Worm (Caenorhabditis elegans) whole organism, young adult: Measurements from ENCODE around the gene C04C3.7.

ENCODE experiments used
- C06A6.2 ChIP-seq: fragments of 200-800 bp; sonication (Bioruptor generic); conservative IDR thresholded peaks from 2 replicates; pipeline ENCODE4 v1.3.6; 2022; ENCODE audit warnings: missing genetic modification characterization, missing compliant biosample characterization
- F22D6.2 ChIP-seq: sonication (generic microtip); optimal IDR thresholded peaks from 2 replicates; lab custom pipeline; 2016; ENCODE audit warnings: mild to moderate bottlenecking, missing genetic modification characterization, missing compliant biosample characterization
- F57A8.1 ChIP-seq: fragments of 200-800 bp; sonication (Bioruptor generic); optimal IDR thresholded peaks from 2 replicates; lab custom pipeline; 2018; ENCODE audit warnings: mild to moderate bottlenecking, missing genetic modification characterization, moderate library complexity, missing compliant biosample characterization
- K11D2.4 ChIP-seq: fragments of 200-800 bp; sonication (Bioruptor generic); IDR thresholded peaks from 2 replicates; pipeline ENCODE4 v1.3.6; 2022; ENCODE audit warnings: missing genetic modification reagents, missing genetic modification characterization, missing compliant biosample characterization
- K12H6.12 ChIP-seq: fragments of 200-800 bp; sonication (Bioruptor generic); optimal IDR thresholded peaks from 2 replicates; lab custom pipeline; 2018; ENCODE audit warnings: mild to moderate bottlenecking, missing genetic modification characterization, missing compliant biosample characterization
- T26A5.8 ChIP-seq: sonication (generic microtip); optimal IDR thresholded peaks from 2 replicates; lab custom pipeline; 2016; ENCODE audit warnings: missing genetic modification characterization, missing compliant biosample characterization
- Y53F4B.3 ChIP-seq: fragments of 200-800 bp; sonication (Bioruptor generic); IDR thresholded peaks from 2 replicates; pipeline ENCODE4 v1.3.6; 2022; ENCODE audit warnings: missing genetic modification reagents, missing genetic modification characterization, missing compliant biosample characterization
- Y53G8AR.9 ChIP-seq: fragments of 200-800 bp; sonication (Bioruptor generic); conservative IDR thresholded peaks from 2 replicates; pipeline ENCODE4 v1.3.6; 2022; ENCODE audit warnings: missing genetic modification reagents, missing genetic modification characterization, missing compliant biosample characterization
- akir-1 ChIP-seq: fragments of 200-800 bp; sonication (Bioruptor generic); optimal IDR thresholded peaks from 2 replicates; lab custom pipeline; 2018; ENCODE audit warnings: mild to moderate bottlenecking, missing genetic modification characterization, moderate library complexity, missing compliant biosample characterization
- aptf-3 ChIP-seq: fragments of 200-800 bp; sonication (Bioruptor generic); IDR thresholded peaks from 2 replicates; pipeline ENCODE4 v1.3.6; 2022; ENCODE audit warnings: missing genetic modification characterization, missing compliant biosample characterization
- athp-1 ChIP-seq: sonication (generic microtip); optimal IDR thresholded peaks from 2 replicates; lab custom pipeline; 2017; ENCODE audit warnings: mild to moderate bottlenecking, missing genetic modification characterization, missing compliant biosample characterization
- attf-3 ChIP-seq: fragments of 200-800 bp; sonication (Bioruptor generic); conservative IDR thresholded peaks from 2 replicates; pipeline ENCODE4 v1.3.6; 2022; ENCODE audit warnings: missing genetic modification reagents, missing genetic modification characterization, missing compliant biosample characterization
- bed-2 ChIP-seq: fragments of 200-800 bp; sonication (Bioruptor generic); IDR thresholded peaks from 2 replicates; pipeline ENCODE4 v1.3.6; 2022; ENCODE audit warnings: missing genetic modification reagents, missing genetic modification characterization, missing compliant biosample characterization
- ceh-100 ChIP-seq: fragments of 200-800 bp; sonication (Bioruptor generic); IDR thresholded peaks from 2 replicates; pipeline ENCODE4 v1.3.6; 2022; ENCODE audit warnings: missing genetic modification reagents, missing genetic modification characterization, missing compliant biosample characterization
- chd-7 ChIP-seq: sonication (generic microtip); optimal IDR thresholded peaks from 2 replicates; lab custom pipeline; 2016; ENCODE audit warnings: mild to moderate bottlenecking, missing genetic modification characterization, moderate library complexity, missing compliant biosample characterization
- dpff-1 ChIP-seq: sonication (generic microtip); optimal IDR thresholded peaks from 2 replicates; lab custom pipeline; 2017; ENCODE audit warnings: mild to moderate bottlenecking, missing genetic modification characterization, missing compliant biosample characterization
- efl-1 ChIP-seq: fragments of 150-350 bp; optimal IDR thresholded peaks from 2 replicates; lab custom pipeline; 2014; ENCODE audit warnings: missing biosample characterization, missing genetic modification reagents, missing genetic modification characterization
- egl-44 ChIP-seq: fragments of 200-800 bp; sonication (Bioruptor generic); IDR thresholded peaks from 2 replicates; pipeline ENCODE4 v1.3.6; 2022; ENCODE audit warnings: missing genetic modification reagents, missing genetic modification characterization, missing compliant biosample characterization
- egrh-3 ChIP-seq: fragments of 200-800 bp; sonication (Bioruptor generic); IDR thresholded peaks from 2 replicates; pipeline ENCODE4 v1.3.6; 2022; ENCODE audit warnings: missing genetic modification reagents, missing genetic modification characterization, missing compliant biosample characterization
- ekl-4 ChIP-seq: fragments of 200-800 bp; sonication (Bioruptor generic); IDR thresholded peaks from 2 replicates; pipeline ENCODE4 v1.3.6; 2022; ENCODE audit warnings: missing genetic modification reagents, missing genetic modification characterization, missing compliant biosample characterization
- fkh-3 ChIP-seq: sonication (generic microtip); optimal IDR thresholded peaks from 2 replicates; lab custom pipeline; 2016; ENCODE audit warnings: mild to moderate bottlenecking, missing genetic modification characterization, missing compliant biosample characterization
- hmg-20 ChIP-seq: fragments of 200-800 bp; sonication (Bioruptor generic); IDR thresholded peaks from 2 replicates; pipeline ENCODE4 v1.3.6; 2022; ENCODE audit warnings: missing genetic modification reagents, missing genetic modification characterization, missing compliant biosample characterization
- let-607 ChIP-seq, 2 experiments: fragments of 200-800 bp in 1 of 2; sonication (Bioruptor generic) in 1 of 2; sonication (generic microtip) in 1 of 2; optimal IDR thresholded peaks; 2 replicates each; lab custom pipeline; 2016 to 2018; ENCODE audit warnings: mild to moderate bottlenecking in 2 of 2, missing compliant biosample characterization in 2 of 2, missing genetic modification characterization in 2 of 2, moderate library complexity in 2 of 2, missing genotype in 1 of 2
- lin-26 ChIP-seq: fragments of 200-800 bp; sonication (Bioruptor generic); IDR thresholded peaks from 2 replicates; pipeline ENCODE4 v1.3.6; 2022; ENCODE audit warnings: missing genetic modification reagents, missing genetic modification characterization, missing compliant biosample characterization
- lsl-1 ChIP-seq: fragments of 200-800 bp; sonication (Bioruptor generic); optimal IDR thresholded peaks from 2 replicates; lab custom pipeline; 2018; ENCODE audit warnings: mild to moderate bottlenecking, missing genetic modification characterization, moderate library complexity, missing compliant biosample characterization
- madf-10 ChIP-seq: sonication (generic microtip); optimal IDR thresholded peaks from 2 replicates; lab custom pipeline; 2016; ENCODE audit warnings: mild to moderate bottlenecking, missing genetic modification characterization, missing compliant biosample characterization
- nfyb-1 ChIP-seq: fragments of 200-800 bp; sonication (Bioruptor generic); IDR thresholded peaks from 2 replicates; pipeline ENCODE4 v1.3.6; 2022; ENCODE audit warnings: missing genetic modification reagents, missing genetic modification characterization, missing compliant biosample characterization
- nhr-120 ChIP-seq: fragments of 200-800 bp; sonication (Bioruptor generic); IDR thresholded peaks from 2 replicates; pipeline ENCODE4 v1.3.6; 2022; ENCODE audit warnings: missing genetic modification characterization, missing compliant biosample characterization
- nhr-179 ChIP-seq: sonication (generic microtip); optimal IDR thresholded peaks from 2 replicates; lab custom pipeline; 2016; ENCODE audit warnings: mild to moderate bottlenecking, missing genetic modification characterization, missing compliant biosample characterization
- nhr-27 ChIP-seq: fragments of 200-800 bp; sonication (Bioruptor generic); optimal IDR thresholded peaks from 2 replicates; lab custom pipeline; 2018; ENCODE audit warnings: mild to moderate bottlenecking, missing genetic modification characterization, moderate library complexity, missing compliant biosample characterization
- nhr-80 ChIP-seq: sonication (generic microtip); optimal IDR thresholded peaks from 2 replicates; lab custom pipeline; 2016; ENCODE audit warnings: missing genetic modification characterization, missing compliant biosample characterization
- repo-1 ChIP-seq: sonication (generic microtip); optimal IDR thresholded peaks from 2 replicates; lab custom pipeline; 2017; ENCODE audit warnings: mild to moderate bottlenecking, missing genetic modification characterization, missing compliant biosample characterization
- sdz-38 ChIP-seq: sonication (generic microtip); optimal IDR thresholded peaks from 2 replicates; lab custom pipeline; 2016; ENCODE audit warnings: missing genotype, missing genetic modification characterization, missing compliant biosample characterization
- sea-2 ChIP-seq: fragments of 200-800 bp; sonication (Bioruptor generic); IDR thresholded peaks from 2 replicates; pipeline ENCODE4 v1.3.6; 2022; ENCODE audit warnings: missing genetic modification characterization, missing compliant biosample characterization
- snpc-1.3 ChIP-seq: sonication (generic microtip); optimal IDR thresholded peaks from 2 replicates; lab custom pipeline; 2017; ENCODE audit warnings: missing genetic modification characterization, mild to moderate bottlenecking, missing compliant biosample characterization, antibody characterized with exemption, moderate library complexity, missing genotype, missing genetic modification reagents; ENCODE audit not compliant: insufficient read depth
- snpc-4 ChIP-seq, 5 experiments: fragments of 150-350 bp in 1 of 5; sonication (generic microtip) in 4 of 5; optimal IDR thresholded peaks; 2 replicates each; lab custom pipeline; 2014 to 2018; ENCODE audit warnings: missing genetic modification characterization in 5 of 5, missing biosample characterization in 3 of 5, antibody characterized with exemption in 2 of 5, mild to moderate bottlenecking in 2 of 5, missing compliant biosample characterization in 2 of 5, missing genotype in 2 of 5, moderate library complexity in 2 of 5, missing genetic modification reagents in 1 of 5
- tbp1 ChIP-seq: fragments of 200-800 bp; sonication (Bioruptor generic); optimal IDR thresholded peaks from 2 replicates; lab custom pipeline; 2018; ENCODE audit warnings: mild to moderate bottlenecking, missing genetic modification characterization, missing compliant biosample characterization
- tbx-9 ChIP-seq: sonication (generic microtip); optimal IDR thresholded peaks from 2 replicates; lab custom pipeline; 2016; ENCODE audit warnings: borderline replicate concordance, missing genetic modification characterization, inconsistent platforms, missing compliant biosample characterization
- tlf-1 ChIP-seq: fragments of 200-800 bp; sonication (Bioruptor generic); optimal IDR thresholded peaks from 2 replicates; lab custom pipeline; 2018; ENCODE audit warnings: mild to moderate bottlenecking, missing genetic modification characterization, missing compliant biosample characterization
- unc-62 ChIP-seq: fragments of 150-350 bp; optimal IDR thresholded peaks from 2 replicates; lab custom pipeline; 2014; ENCODE audit warnings: missing biosample characterization, missing genetic modification reagents, missing genetic modification characterization
- zim-3 ChIP-seq: sonication (generic microtip); optimal IDR thresholded peaks from 2 replicates; lab custom pipeline; 2017; ENCODE audit warnings: mild to moderate bottlenecking, missing genetic modification characterization, moderate library complexity, missing compliant biosample characterization
- ztf-25 ChIP-seq: fragments of 200-800 bp; sonication (Bioruptor generic); IDR thresholded peaks from 2 replicates; pipeline ENCODE4 v1.3.6; 2022; ENCODE audit warnings: missing genetic modification reagents, missing genetic modification characterization, missing compliant biosample characterization
- ztf-26 ChIP-seq: sonication (generic microtip); optimal IDR thresholded peaks from 2 replicates; lab custom pipeline; 2017; ENCODE audit warnings: missing genetic modification characterization, missing compliant biosample characterization

Gene C04C3.7

DNA sequence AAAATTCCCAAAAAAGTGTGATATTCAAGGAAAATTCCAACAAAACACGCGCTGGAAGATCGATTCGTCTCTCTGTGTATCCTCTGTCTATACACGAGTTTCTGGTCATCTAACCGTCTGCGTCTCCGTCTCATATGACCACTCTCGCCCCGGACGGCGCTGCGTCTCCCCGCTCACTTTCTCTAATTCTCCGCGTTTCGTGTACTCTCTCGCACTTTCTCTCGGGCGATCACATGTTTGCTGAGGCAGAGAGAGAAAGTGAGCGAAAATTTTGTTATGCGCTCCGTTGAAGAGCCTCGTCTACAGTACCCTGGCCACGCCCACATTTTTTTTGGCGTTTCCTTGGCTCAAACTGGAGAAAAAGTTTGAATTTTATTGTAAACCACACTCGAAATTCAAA lies 48.7 kb downstream of the C04C3.7 start (continued):
- TF ChIP-seq zim-3 (no peak), F22D6.2 (tag; lab: Kevin White, UChicago) (peak; percentile 48), lsl-1 (peak; percentile 26), let-607 (tag; optimal IDR thresholded peaks at IDR 0.05; lab: Kevin White, UChicago) (peak in 1 of 2 experiments; percentile 50), lin-26 (GFP tag; lab: Robert Waterston, UW) (peak; percentile 63; the same call in 1 of the 2 replicates), bed-2 (GFP tag; lab: Robert Waterston, UW) (no peak), efl-1 (GFP tag; lab: Kevin White, UChicago) (no peak), nhr-27 (tag; lab: Kevin White, UChicago) (no peak), Y53G8AR.9 (GFP tag; lab: Robert Waterston, UW) (peak; percentile 88), ceh-100 (GFP tag; lab: Robert Waterston, UW) (peak; percentile 31; the same call in 1 of the 2 replicates), sdz-38 (tag; lab: Kevin White, UChicago) (no peak), nhr-179 (tag; lab: Kevin White, UChicago) (no peak), F57A8.1 (no peak), tlf-1 (GFP tag; lab: Kevin White, UChicago) (peak; percentile 67), madf-10 (peak; percentile 71), snpc-1.3 (tag; lab: Kevin White, UChicago) (no peak), tbp1 (peak; percentile 51), akir-1 (no peak), C06A6.2 (GFP tag; lab: Robert Waterston, UW) (peak; percentile 66), ztf-26 (tag; lab: Kevin White, UChicago) (peak; percentile 73), egrh-3 (0 out of 2 replicates have a peak, but pooled peaks have one; percentile 23), K12H6.12 (tag; lab: Kevin White, UChicago) (peak; percentile 86)
- TF ChIP-seq, all 124 proteins: peak for 55

DNA sequence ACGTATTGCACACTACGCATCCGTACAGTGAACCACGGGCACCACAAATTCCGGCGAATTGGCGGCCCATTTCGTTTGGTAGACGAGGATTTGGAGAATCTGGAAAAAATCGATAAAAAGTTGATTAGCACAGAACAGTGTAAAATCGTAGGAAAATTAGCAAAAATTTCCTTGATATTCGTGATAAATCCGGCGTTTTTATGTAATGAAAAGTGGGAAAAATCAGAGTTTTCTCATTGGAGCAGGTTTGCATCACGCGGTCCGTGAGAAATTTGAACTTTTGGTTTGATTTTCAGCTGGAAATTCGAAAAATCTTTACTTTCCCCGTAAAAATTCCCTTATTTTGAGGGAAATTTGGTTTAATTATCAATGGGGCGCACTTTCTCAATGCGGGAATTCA lies 49.2 kb downstream of the C04C3.7 start, which contains the start of gene B0546.4:
TSS of gene B0546.4 (minus strand) at position 101 of the 400 bp plus-strand sequence.
- TF ChIP-seq fkh-3 (no peak), nhr-120 (GFP tag; lab: Robert Waterston, UW) (no peak), repo-1 (tag; lab: Kevin White, UChicago) (no peak), Y53F4B.3 (GFP tag; lab: Robert Waterston, UW) (no peak), aptf-3 (GFP tag; lab: Robert Waterston, UW) (no peak), K11D2.4 (GFP tag; lab: Robert Waterston, UW) (no peak), dpff-1 (tag; lab: Kevin White, UChicago) (no peak), nhr-179 (tag; lab: Kevin White, UChicago) (no peak), nhr-27 (tag; lab: Kevin White, UChicago) (no peak), madf-10 (no peak), tbx-9 (no peak), nhr-80 (no peak)

DNA sequence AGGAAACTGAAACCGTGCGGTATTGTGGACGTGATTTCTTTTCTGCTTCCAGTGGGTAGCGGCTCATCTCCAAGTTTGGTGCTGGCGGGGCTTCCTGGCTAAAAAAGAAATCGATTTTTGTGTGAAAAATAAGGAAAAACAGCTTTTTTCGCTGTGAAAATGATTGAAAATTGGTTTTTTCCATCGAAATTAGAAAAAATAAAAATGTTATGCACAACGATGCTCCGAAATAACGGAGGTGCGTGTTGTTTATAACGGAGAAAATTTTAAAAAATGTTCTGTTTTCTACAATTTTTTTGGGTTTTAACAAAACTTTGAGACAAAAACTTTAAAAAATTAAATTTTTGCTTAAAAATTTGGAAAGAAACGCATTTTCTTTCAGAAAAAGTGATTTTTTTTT lies 50.1 kb downstream of the C04C3.7 start:
- TF ChIP-seq attf-3 (GFP tag; lab: Robert Waterston, UW) = peak; percentile 65; the same call in 1 of the 2 replicates
- TF ChIP-seq egl-44 (GFP tag; lab: Robert Waterston, UW) = no peak
- TF ChIP-seq, all 124 proteins: peak for 1

DNA sequence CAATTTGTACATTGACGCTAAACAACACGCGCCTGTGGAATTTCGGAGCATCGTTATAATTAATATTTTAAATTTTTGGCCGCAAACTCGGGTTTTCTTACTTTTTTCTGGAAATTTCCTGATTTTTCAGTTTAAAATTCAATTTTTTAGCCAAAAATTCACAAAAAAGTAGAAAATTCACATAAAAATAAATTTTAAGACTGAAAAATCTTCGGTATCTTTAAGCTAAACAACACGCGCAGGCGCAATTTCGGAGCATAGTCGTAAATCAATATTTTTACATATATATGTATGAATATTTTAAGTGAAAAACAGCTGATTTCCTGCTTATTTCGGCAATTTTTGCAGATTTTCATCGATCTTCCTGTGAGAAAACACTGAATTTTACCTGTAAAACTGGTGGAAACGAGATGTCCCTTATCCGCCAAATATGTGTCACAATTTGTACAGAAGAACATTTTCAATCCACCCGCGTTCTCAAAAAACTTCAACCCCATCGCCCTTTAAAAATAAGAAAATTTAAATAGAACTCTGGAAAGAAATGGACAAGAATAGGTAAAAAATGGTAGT lies 50.9 kb downstream of the C04C3.7 start, which contains the start of gene B0546.3:
TSS of gene B0546.3 (minus strand) at position 504 of the 570 bp plus-strand sequence.
- TF ChIP-seq sea-2 (GFP tag; lab: Robert Waterston, UW) = no peak
- TF ChIP-seq Y53G8AR.9 (GFP tag; lab: Robert Waterston, UW) = 0 out of 2 replicates have a peak, but pooled peaks have one; percentile 34
- 0 out of 2 replicates have a peak, but pooled peaks have one; percentile 57 for TF ChIP-seq nfyb-1 (GFP tag; lab: Robert Waterston, UW)
- no peak for TF ChIP-seq F22D6.2 (tag; lab: Kevin White, UChicago)
- TF ChIP-seq nhr-179 (tag; lab: Kevin White, UChicago) = no peak
- no peak for TF ChIP-seq ztf-25 (GFP tag; lab: Robert Waterston, UW)
- no peak for TF ChIP-seq lsl-1
- no peak for TF ChIP-seq snpc-4 (GFP tag; optimal IDR thresholded peaks at IDR 0.05; lab: Kevin White, UChicago)
- peak in 1 of 4 experiments; percentile 11 for TF ChIP-seq snpc-4 (tag; optimal IDR thresholded peaks at IDR 0.05; lab: Kevin White, UChicago)
- TF ChIP-seq chd-7 = peak; percentile 39
- no peak for TF ChIP-seq T26A5.8 (tag; lab: Kevin White, UChicago)
- peak; percentile 47; the same call in 1 of the 2 replicates for TF ChIP-seq ekl-4 (GFP tag; lab: Robert Waterston, UW)
- no peak for TF ChIP-seq madf-10
- TF ChIP-seq unc-62 (GFP tag; lab: Kevin White, UChicago) = no peak
- no peak for TF ChIP-seq athp-1 (tag; lab: Kevin White, UChicago)
- TF ChIP-seq hmg-20 (GFP tag; lab: Robert Waterston, UW) = no peak
